Worm (Caenorhabditis elegans) whole organism, young adult: Measurements from ENCODE around the gene stip-1.

Experiments
- B0261.1 ChIP-seq: sonication (generic microtip); optimal IDR thresholded peaks from 2 replicates; lab custom pipeline; 2016; ENCODE audit warnings: mild to moderate bottlenecking, missing genetic modification characterization, moderate library complexity, missing compliant biosample characterization
- C17E4.6 ChIP-seq: fragments of 200-800 bp; sonication (Bioruptor generic); IDR thresholded peaks from 2 replicates; pipeline ENCODE4 v1.3.6; 2022; ENCODE audit warnings: missing genetic modification reagents, missing genetic modification characterization, missing compliant biosample characterization
- D2030.7 ChIP-seq: fragments of 200-800 bp; sonication (Bioruptor generic); IDR thresholded peaks from 2 replicates; pipeline ENCODE4 v1.3.6; 2022; ENCODE audit warnings: missing genetic modification reagents, missing genetic modification characterization, missing compliant biosample characterization
- F23B12.7 ChIP-seq: sonication (generic microtip); optimal IDR thresholded peaks from 2 replicates; lab custom pipeline; 2017; ENCODE audit warnings: missing genetic modification characterization, mild to moderate bottlenecking, missing compliant biosample characterization, antibody characterized with exemption, moderate library complexity; ENCODE audit not compliant: insufficient read depth
- F33H1.4 ChIP-seq: fragments of 200-800 bp; sonication (Bioruptor generic); IDR thresholded peaks from 2 replicates; pipeline ENCODE4 v1.3.6; 2022; ENCODE audit warnings: missing genetic modification reagents, missing genetic modification characterization, missing compliant biosample characterization
- F37B4.10 ChIP-seq: fragments of 200-800 bp; sonication (Bioruptor generic); IDR thresholded peaks from 2 replicates; pipeline ENCODE4 v1.3.6; 2022; ENCODE audit warnings: missing genetic modification characterization, missing compliant biosample characterization
- F55B11.4 ChIP-seq: sonication (generic microtip); optimal IDR thresholded peaks from 2 replicates; lab custom pipeline; 2016; ENCODE audit warnings: missing compliant biosample characterization, missing genetic modification characterization, borderline replicate concordance; ENCODE audit not compliant: insufficient read depth
- K11D2.4 ChIP-seq: fragments of 200-800 bp; sonication (Bioruptor generic); IDR thresholded peaks from 2 replicates; pipeline ENCODE4 v1.3.6; 2022; ENCODE audit warnings: missing genetic modification reagents, missing genetic modification characterization, missing compliant biosample characterization
- T07F8.4 ChIP-seq: sonication (generic microtip); optimal IDR thresholded peaks from 2 replicates; lab custom pipeline; 2016; ENCODE audit warnings: mild to moderate bottlenecking, missing genetic modification characterization, moderate library complexity, missing compliant biosample characterization
- Y53F4B.3 ChIP-seq: fragments of 200-800 bp; sonication (Bioruptor generic); IDR thresholded peaks from 2 replicates; pipeline ENCODE4 v1.3.6; 2022; ENCODE audit warnings: missing genetic modification reagents, missing genetic modification characterization, missing compliant biosample characterization
- Y53G8AR.9 ChIP-seq: fragments of 200-800 bp; sonication (Bioruptor generic); conservative IDR thresholded peaks from 2 replicates; pipeline ENCODE4 v1.3.6; 2022; ENCODE audit warnings: missing genetic modification reagents, missing genetic modification characterization, missing compliant biosample characterization
- Y56A3A.18 ChIP-seq: fragments of 200-800 bp; sonication (Bioruptor generic); IDR thresholded peaks from 2 replicates; pipeline ENCODE4 v1.3.6; 2022; ENCODE audit warnings: missing genetic modification reagents, missing genetic modification characterization, missing compliant biosample characterization
- Y79H2A.3 ChIP-seq: fragments of 200-800 bp; sonication (Bioruptor generic); conservative IDR thresholded peaks from 2 replicates; pipeline ENCODE4 v1.3.6; 2022; ENCODE audit warnings: missing genetic modification reagents, missing genetic modification characterization, missing compliant biosample characterization
- Y95B8A.8 ChIP-seq: fragments of 200-800 bp; sonication (Bioruptor generic); IDR thresholded peaks from 2 replicates; pipeline ENCODE4 v1.3.6; 2022; ENCODE audit warnings: missing genetic modification reagents, missing genetic modification characterization, missing compliant biosample characterization
- atf-7 ChIP-seq: sonication (generic microtip); optimal IDR thresholded peaks from 2 replicates; lab custom pipeline; 2017; ENCODE audit warnings: mild to moderate bottlenecking, missing genetic modification characterization, missing compliant biosample characterization
- athp-1 ChIP-seq: sonication (generic microtip); optimal IDR thresholded peaks from 2 replicates; lab custom pipeline; 2017; ENCODE audit warnings: mild to moderate bottlenecking, missing genetic modification characterization, missing compliant biosample characterization
- attf-3 ChIP-seq: fragments of 200-800 bp; sonication (Bioruptor generic); conservative IDR thresholded peaks from 2 replicates; pipeline ENCODE4 v1.3.6; 2022; ENCODE audit warnings: missing genetic modification reagents, missing genetic modification characterization, missing compliant biosample characterization
- bed-2 ChIP-seq: fragments of 200-800 bp; sonication (Bioruptor generic); IDR thresholded peaks from 2 replicates; pipeline ENCODE4 v1.3.6; 2022; ENCODE audit warnings: missing genetic modification reagents, missing genetic modification characterization, missing compliant biosample characterization
- ccch-3 ChIP-seq: fragments of 200-800 bp; sonication (Bioruptor generic); optimal IDR thresholded peaks from 2 replicates; lab custom pipeline; 2018; ENCODE audit warnings: mild to moderate bottlenecking, missing genetic modification characterization, missing compliant biosample characterization
- ceh-27 ChIP-seq: fragments of 200-800 bp; sonication (Bioruptor generic); optimal IDR thresholded peaks from 2 replicates; lab custom pipeline; 2018; ENCODE audit warnings: mild to moderate bottlenecking, missing genetic modification characterization, moderate library complexity, missing compliant biosample characterization
- ceh-58 ChIP-seq: fragments of 200-800 bp; sonication (Bioruptor generic); IDR thresholded peaks from 2 replicates; pipeline ENCODE4 v1.3.6; 2022; ENCODE audit warnings: missing genetic modification characterization, missing compliant biosample characterization
- ceh-79 ChIP-seq: sonication (generic microtip); optimal IDR thresholded peaks from 2 replicates; lab custom pipeline; 2017; ENCODE audit warnings: mild to moderate bottlenecking, missing genetic modification characterization, missing compliant biosample characterization
- chd-7 ChIP-seq: sonication (generic microtip); optimal IDR thresholded peaks from 2 replicates; lab custom pipeline; 2016; ENCODE audit warnings: mild to moderate bottlenecking, missing genetic modification characterization, moderate library complexity, missing compliant biosample characterization
- dox-1 ChIP-seq: fragments of 200-800 bp; sonication (Bioruptor generic); IDR thresholded peaks from 2 replicates; pipeline ENCODE4 v1.3.6; 2022; ENCODE audit warnings: missing genetic modification reagents, missing genetic modification characterization, missing compliant biosample characterization
- egl-44 ChIP-seq: fragments of 200-800 bp; sonication (Bioruptor generic); IDR thresholded peaks from 2 replicates; pipeline ENCODE4 v1.3.6; 2022; ENCODE audit warnings: missing genetic modification reagents, missing genetic modification characterization, missing compliant biosample characterization
- ekl-4 ChIP-seq: fragments of 200-800 bp; sonication (Bioruptor generic); IDR thresholded peaks from 2 replicates; pipeline ENCODE4 v1.3.6; 2022; ENCODE audit warnings: missing genetic modification reagents, missing genetic modification characterization, missing compliant biosample characterization
- him-1 ChIP-seq: sonication (generic microtip); optimal IDR thresholded peaks from 2 replicates; lab custom pipeline; 2016; ENCODE audit warnings: missing genotype, missing genetic modification reagents, missing genetic modification characterization, missing compliant biosample characterization
- hlh-26 ChIP-seq: fragments of 200-800 bp; sonication (Bioruptor generic); conservative IDR thresholded peaks from 2 replicates; pipeline ENCODE4 v1.3.6; 2022; ENCODE audit warnings: missing genetic modification reagents, missing genetic modification characterization, missing compliant biosample characterization
- hmg-1.2 ChIP-seq: fragments of 200-800 bp; sonication (Bioruptor generic); IDR thresholded peaks from 2 replicates; pipeline ENCODE4 v1.3.6; 2022; ENCODE audit warnings: missing genetic modification reagents, missing genetic modification characterization, missing compliant biosample characterization
- let-526 ChIP-seq: fragments of 200-800 bp; sonication (Bioruptor generic); IDR thresholded peaks from 2 replicates; pipeline ENCODE4 v1.3.6; 2022; ENCODE audit warnings: missing genetic modification reagents, missing genetic modification characterization, missing compliant biosample characterization
- lin-26 ChIP-seq: fragments of 200-800 bp; sonication (Bioruptor generic); IDR thresholded peaks from 2 replicates; pipeline ENCODE4 v1.3.6; 2022; ENCODE audit warnings: missing genetic modification reagents, missing genetic modification characterization, missing compliant biosample characterization
- lin-35 ChIP-seq, 3 experiments: fragments of 150-350 bp in 2 of 3; sonication (generic microtip) in 1 of 3; optimal IDR thresholded peaks; 2 replicates each; lab custom pipeline; 2014 to 2018; ENCODE audit warnings: missing biosample characterization in 3 of 3, missing genetic modification characterization in 3 of 3, missing genetic modification reagents in 3 of 3
- madf-6 ChIP-seq: fragments of 200-800 bp; sonication (Bioruptor generic); IDR thresholded peaks from 2 replicates; pipeline ENCODE4 v1.3.6; 2022; ENCODE audit warnings: missing genetic modification reagents, missing genetic modification characterization, missing compliant biosample characterization
- madf-8 ChIP-seq: fragments of 200-800 bp; sonication (Bioruptor generic); conservative IDR thresholded peaks from 2 replicates; pipeline ENCODE4 v1.3.6; 2022; ENCODE audit warnings: missing genetic modification reagents, missing genetic modification characterization, missing compliant biosample characterization
- mcd-1 ChIP-seq: fragments of 200-800 bp; sonication (Bioruptor generic); IDR thresholded peaks from 2 replicates; pipeline ENCODE4 v1.3.6; 2022; ENCODE audit warnings: missing genetic modification reagents, missing genetic modification characterization, missing compliant biosample characterization
- mel-28 ChIP-seq: sonication (generic microtip); optimal IDR thresholded peaks from 2 replicates; lab custom pipeline; 2016; ENCODE audit warnings: borderline replicate concordance, mild to moderate bottlenecking, missing genetic modification characterization, missing compliant biosample characterization
- mxl-1 ChIP-seq: sonication (generic microtip); optimal IDR thresholded peaks from 2 replicates; lab custom pipeline; 2016; ENCODE audit warnings: missing genetic modification characterization, missing compliant biosample characterization
- nfya-2 ChIP-seq: fragments of 200-800 bp; sonication (Bioruptor generic); IDR thresholded peaks from 2 replicates; pipeline ENCODE4 v1.3.6; 2022; ENCODE audit warnings: missing genetic modification reagents, missing genetic modification characterization, missing compliant biosample characterization
- nhr-120 ChIP-seq: fragments of 200-800 bp; sonication (Bioruptor generic); IDR thresholded peaks from 2 replicates; pipeline ENCODE4 v1.3.6; 2022; ENCODE audit warnings: missing genetic modification characterization, missing compliant biosample characterization
- nhr-179 ChIP-seq: sonication (generic microtip); optimal IDR thresholded peaks from 2 replicates; lab custom pipeline; 2016; ENCODE audit warnings: mild to moderate bottlenecking, missing genetic modification characterization, missing compliant biosample characterization
- pbrm-1 ChIP-seq: fragments of 200-800 bp; sonication (Bioruptor generic); IDR thresholded peaks from 2 replicates; pipeline ENCODE4 v1.3.6; 2022; ENCODE audit warnings: missing genetic modification reagents, missing genetic modification characterization, missing compliant biosample characterization
- sea-2 ChIP-seq: fragments of 200-800 bp; sonication (Bioruptor generic); IDR thresholded peaks from 2 replicates; pipeline ENCODE4 v1.3.6; 2022; ENCODE audit warnings: missing genetic modification characterization, missing compliant biosample characterization
- snpc-1.1 ChIP-seq: sonication (generic microtip); optimal IDR thresholded peaks from 2 replicates; lab custom pipeline; 2017; ENCODE audit warnings: missing genetic modification characterization, mild to moderate bottlenecking, missing compliant biosample characterization, antibody characterized with exemption, moderate library complexity, missing genotype, missing genetic modification reagents; ENCODE audit not compliant: insufficient read depth
- snpc-1.3 ChIP-seq: sonication (generic microtip); optimal IDR thresholded peaks from 2 replicates; lab custom pipeline; 2017; ENCODE audit warnings: missing genetic modification characterization, mild to moderate bottlenecking, missing compliant biosample characterization, antibody characterized with exemption, moderate library complexity, missing genotype, missing genetic modification reagents; ENCODE audit not compliant: insufficient read depth
- tbp1 ChIP-seq: fragments of 200-800 bp; sonication (Bioruptor generic); optimal IDR thresholded peaks from 2 replicates; lab custom pipeline; 2018; ENCODE audit warnings: mild to moderate bottlenecking, missing genetic modification characterization, missing compliant biosample characterization
- tlf-1 ChIP-seq: fragments of 200-800 bp; sonication (Bioruptor generic); optimal IDR thresholded peaks from 2 replicates; lab custom pipeline; 2018; ENCODE audit warnings: mild to moderate bottlenecking, missing genetic modification characterization, missing compliant biosample characterization
- zfh-2 ChIP-seq: fragments of 200-800 bp; sonication (Bioruptor generic); conservative IDR thresholded peaks from 2 replicates; pipeline ENCODE4 v1.3.6; 2022; ENCODE audit warnings: missing genetic modification reagents, missing genetic modification characterization, missing compliant biosample characterization
- ztf-22 ChIP-seq: fragments of 200-800 bp; sonication (Bioruptor generic); optimal IDR thresholded peaks from 2 replicates; lab custom pipeline; 2018; ENCODE audit warnings: mild to moderate bottlenecking, missing genetic modification characterization, moderate library complexity, missing compliant biosample characterization

stip-1 gene

ce11 chrII:10302646-10303045 lies 47.2 kb downstream of the stip-1 start, which contains the start of gene clpp-1 (continued):
- TF ChIP-seq Y79H2A.3 (GFP tag; lab: Robert Waterston, UW), result no peak
- TF ChIP-seq hlh-26 (GFP tag; lab: Robert Waterston, UW), result no peak
- TF ChIP-seq Y53G8AR.9, result peak; percentile 50; the same call in 1 of the 2 replicates
- no peak for TF ChIP-seq chd-7 (tag; lab: Kevin White, UChicago)
- TF ChIP-seq atf-7 (tag; lab: Kevin White, UChicago), result peak; percentile 74
- no peak for TF ChIP-seq dox-1 (GFP tag; lab: Robert Waterston, UW)
- 0 out of 2 replicates have a peak, but pooled peaks have one; percentile 14 for TF ChIP-seq K11D2.4 (GFP tag; lab: Robert Waterston, UW)
- TF ChIP-seq sea-2 (GFP tag; lab: Robert Waterston, UW), result no peak
- TF ChIP-seq snpc-1.1 (tag; lab: Kevin White, UChicago), result no peak
- TF ChIP-seq ceh-58 (GFP tag; lab: Robert Waterston, UW), result no peak
- TF ChIP-seq mcd-1, result no peak
- TF ChIP-seq madf-8 (GFP tag; lab: Robert Waterston, UW), result no peak
- TF ChIP-seq let-526 (GFP tag; lab: Robert Waterston, UW), result no peak
- no peak for TF ChIP-seq F37B4.10 (GFP tag; lab: Robert Waterston, UW)
- no peak for TF ChIP-seq ceh-27 (GFP tag; lab: Kevin White, UChicago)
- TF ChIP-seq tlf-1 (GFP tag; lab: Kevin White, UChicago), result peak; percentile 31
- TF ChIP-seq ekl-4 (GFP tag; lab: Robert Waterston, UW), result no peak
- TF ChIP-seq Y95B8A.8 (GFP tag; lab: Robert Waterston, UW), result no peak
- no peak for TF ChIP-seq bed-2 (GFP tag; lab: Robert Waterston, UW)
- no peak for TF ChIP-seq nfya-2
- TF ChIP-seq Y53F4B.3 (GFP tag; lab: Robert Waterston, UW), result no peak
- TF ChIP-seq mxl-1, result no peak
- TF ChIP-seq Y56A3A.18 (GFP tag; lab: Robert Waterston, UW), result no peak
- no peak for TF ChIP-seq him-1 (tag; lab: Kevin White, UChicago)
- TF ChIP-seq zfh-2 (GFP tag; lab: Robert Waterston, UW), result no peak
- TF ChIP-seq snpc-1.3 (tag; lab: Kevin White, UChicago), result no peak
- TF ChIP-seq ccch-3 (GFP tag; lab: Kevin White, UChicago), result no peak
- TF ChIP-seq F55B11.4 (tag; lab: Kevin White, UChicago), result no peak
- no peak for TF ChIP-seq lin-35 (GFP tag; optimal IDR thresholded peaks at IDR 0.05; lab: Kevin White, UChicago)
- TF ChIP-seq athp-1 (tag; lab: Kevin White, UChicago), result no peak
- TF ChIP-seq T07F8.4 (tag; lab: Kevin White, UChicago), result no peak
- TF ChIP-seq F23B12.7 (tag; lab: Kevin White, UChicago), result no peak
- no peak for TF ChIP-seq ceh-79
- TF ChIP-seq nhr-179 (tag; lab: Kevin White, UChicago), result no peak
- no peak for TF ChIP-seq ztf-22 (GFP tag; lab: Kevin White, UChicago)
- TF ChIP-seq mel-28 (tag; lab: Kevin White, UChicago), result peak; percentile 39
- TF ChIP-seq nhr-120 (GFP tag; lab: Robert Waterston, UW), result no peak

- TF ChIP-seq D2030.7 (GFP tag; lab: Robert Waterston, UW), result peak; percentile 33; the same call in 1 of the 2 replicates
- TF ChIP-seq B0261.1 (tag; lab: Kevin White, UChicago), result peak; percentile 58
- peak; percentile 83 for TF ChIP-seq tbp1
- TF ChIP-seq F33H1.4 (GFP tag; lab: Robert Waterston, UW), result peak; percentile 26; the same call in 1 of the 2 replicates
- peak; percentile 13; the same call in 1 of the 2 replicates for TF ChIP-seq dox-1 (GFP tag; lab: Robert Waterston, UW)
- TF ChIP-seq lin-26 (GFP tag; lab: Robert Waterston, UW), result peak; percentile 73; the same call in 1 of the 2 replicates
- TF ChIP-seq egl-44, result peak; percentile 26; the same call in 1 of the 2 replicates
- TF ChIP-seq hmg-1.2 (GFP tag; lab: Robert Waterston, UW), result peak; percentile 34; the same call in 1 of the 2 replicates
- TF ChIP-seq attf-3, result 0 out of 2 replicates have a peak, but pooled peaks have one; percentile 19
- TF ChIP-seq C17E4.6 (GFP tag; lab: Robert Waterston, UW), result 0 out of 2 replicates have a peak, but pooled peaks have one; percentile 5
- TF ChIP-seq madf-6 (GFP tag; lab: Robert Waterston, UW), result peak; percentile 59
- TF ChIP-seq pbrm-1 (GFP tag; lab: Robert Waterston, UW), result peak; percentile 34; the same call in 1 of the 2 replicates
- TF ChIP-seq ekl-4 (GFP tag; lab: Robert Waterston, UW), result 0 out of 2 replicates have a peak, but pooled peaks have one; percentile 16
Measured at ce11 chrII:10302141-10302574, 47.7 kb downstream of the stip-1 start.
